Fruit fly (Drosophila melanogaster) whole organism, embryonic: Measurements from ENCODE around the gene pyx.
A peak's percentile ranks its signal among the peaks of the same experiment; 100 is the strongest.

ENCODE experiments used
- B-H1 ChIP-seq: fragments of 200-800 bp; sonication (Bioruptor generic); IDR thresholded peaks from 3 replicates; pipeline ENCODE4 v1.3.6; 2022; ENCODE audit warnings: missing biosample characterization, missing genetic modification characterization
- Bdp1 ChIP-seq: fragments of 200-800 bp; sonication (Bioruptor generic); optimal IDR thresholded peaks from 3 replicates; lab custom pipeline; 2016; ENCODE audit warnings: missing biosample characterization, missing genetic modification characterization
- CG10462 ChIP-seq: fragments of 200-800 bp; sonication (Bioruptor generic); optimal IDR thresholded peaks from 2 replicates; lab custom pipeline; 2016; ENCODE audit warnings: missing biosample characterization, missing genetic modification characterization
- CG10565 ChIP-seq: fragments of 200-800 bp; sonication (Bioruptor generic); optimal IDR thresholded peaks from 3 replicates; lab custom pipeline; 2016; ENCODE audit warnings: missing biosample characterization, mild to moderate bottlenecking, missing genetic modification characterization
- CG11247 ChIP-seq: fragments of 200-800 bp; sonication (Bioruptor generic); IDR thresholded peaks from 2 replicates; pipeline ENCODE4 v1.3.6; 2022; ENCODE audit warnings: missing biosample characterization, missing genetic modification characterization
- CG12104 ChIP-seq: fragments of 200-800 bp; sonication (Bioruptor generic); optimal IDR thresholded peaks from 3 replicates; lab custom pipeline; 2016; ENCODE audit warnings: missing biosample characterization, missing genetic modification characterization
- CG12769 ChIP-seq: fragments of 200-800 bp; sonication (Bioruptor generic); optimal IDR thresholded peaks from 2 replicates; lab custom pipeline; 2019; ENCODE audit warnings: missing biosample characterization, mild to moderate bottlenecking, missing genetic modification characterization, moderate library complexity
- CG12942 ChIP-seq: fragments of 200-800 bp; sonication (Bioruptor generic); optimal IDR thresholded peaks from 3 replicates; lab custom pipeline; 2016; ENCODE audit warnings: missing biosample characterization, missing genetic modification characterization
- CG13894 ChIP-seq: fragments of 200-800 bp; sonication (Bioruptor generic); optimal IDR thresholded peaks from 3 replicates; lab custom pipeline; 2018; ENCODE audit warnings: missing biosample characterization, mild to moderate bottlenecking, missing genetic modification characterization, moderate library complexity
- CG16779 ChIP-seq: fragments of 200-800 bp; sonication (Bioruptor generic); IDR thresholded peaks from 2 replicates; pipeline ENCODE4 v1.3.6; 2022; ENCODE audit warnings: missing biosample characterization, missing genetic modification characterization
- CG17568 ChIP-seq: fragments of 200-800 bp; sonication (Bioruptor generic); optimal IDR thresholded peaks from 2 replicates; lab custom pipeline; 2018; ENCODE audit warnings: missing biosample characterization, mild to moderate bottlenecking, missing genetic modification characterization, moderate library complexity
- CG2875 ChIP-seq: fragments of 200-800 bp; sonication (Bioruptor generic); optimal IDR thresholded peaks from 2 replicates; lab custom pipeline; 2017; ENCODE audit warnings: missing biosample characterization, mild to moderate bottlenecking, missing genetic modification characterization, missing genetic modification reagents
- CG31388 ChIP-seq: fragments of 200-800 bp; sonication (Bioruptor generic); optimal IDR thresholded peaks from 2 replicates; lab custom pipeline; 2016; ENCODE audit warnings: missing biosample characterization, missing genetic modification characterization
- CG31441 ChIP-seq: fragments of 200-800 bp; sonication (Bioruptor generic); IDR thresholded peaks from 2 replicates; pipeline ENCODE4 v1.3.6; 2022; ENCODE audit warnings: missing biosample characterization, missing genetic modification characterization
- CG33213 ChIP-seq: fragments of 200-800 bp; sonication (Bioruptor generic); optimal IDR thresholded peaks from 3 replicates; lab custom pipeline; 2016; ENCODE audit warnings: missing biosample characterization, missing genetic modification characterization
- CG3726 ChIP-seq: fragments of 200-800 bp; sonication (Bioruptor generic); IDR thresholded peaks from 3 replicates; pipeline ENCODE4, ENCODE4 v1.3.6; 2022; ENCODE audit warnings: missing biosample characterization, missing genetic modification characterization
- CG4617 ChIP-seq: fragments of 200-800 bp; sonication (Bioruptor generic); optimal IDR thresholded peaks from 3 replicates; lab custom pipeline; 2016; ENCODE audit warnings: missing biosample characterization, missing genetic modification characterization, borderline replicate concordance
- CG5180 ChIP-seq: fragments of 200-800 bp; sonication (Bioruptor generic); optimal IDR thresholded peaks from 3 replicates; lab custom pipeline; 2017; ENCODE audit warnings: missing biosample characterization, missing genetic modification characterization, mild to moderate bottlenecking, moderate library complexity, missing genetic modification reagents
- CG6175 ChIP-seq: fragments of 200-800 bp; sonication (Bioruptor generic); IDR thresholded peaks from 3 replicates; pipeline ENCODE4 v1.3.6; 2022; ENCODE audit warnings: missing biosample characterization, missing genetic modification characterization
- CG7786 ChIP-seq: fragments of 200-800 bp; sonication (Bioruptor generic); optimal IDR thresholded peaks from 2 replicates; lab custom pipeline; 2016; ENCODE audit warnings: missing biosample characterization, missing genetic modification characterization
- CG8089 ChIP-seq: fragments of 200-800 bp; sonication (Bioruptor generic); optimal IDR thresholded peaks from 3 replicates; lab custom pipeline; 2016; ENCODE audit warnings: missing biosample characterization, missing genetic modification characterization
- CG8281 ChIP-seq: fragments of 200-800 bp; sonication (Bioruptor generic); optimal IDR thresholded peaks from 2 replicates; lab custom pipeline; 2018; ENCODE audit warnings: missing biosample characterization, mild to moderate bottlenecking, missing genetic modification characterization, moderate library complexity
- CoRest ChIP-seq: fragments of 200-800 bp; sonication (Bioruptor generic); optimal IDR thresholded peaks from 3 replicates; lab custom pipeline; 2018; ENCODE audit warnings: missing biosample characterization, mild to moderate bottlenecking, missing genetic modification characterization, moderate library complexity
- CrebB ChIP-seq: fragments of 200-800 bp; sonication (Bioruptor generic); optimal IDR thresholded peaks from 3 replicates; lab custom pipeline; 2018; ENCODE audit warnings: missing biosample characterization, mild to moderate bottlenecking, missing genetic modification characterization
- Dad ChIP-seq: fragments of 200-800 bp; sonication (Bioruptor generic); optimal IDR thresholded peaks from 3 replicates; lab custom pipeline; 2016; ENCODE audit warnings: missing biosample characterization, missing genetic modification characterization
- Dek ChIP-seq: fragments of 200-800 bp; sonication (Bioruptor generic); optimal IDR thresholded peaks from 3 replicates; lab custom pipeline; 2019; ENCODE audit warnings: missing biosample characterization, mild to moderate bottlenecking, missing genetic modification characterization, moderate library complexity
- Ets97D ChIP-seq: fragments of 200-800 bp; sonication (Bioruptor generic); optimal IDR thresholded peaks from 3 replicates; lab custom pipeline; 2016; ENCODE audit warnings: missing biosample characterization, missing genetic modification characterization
- Fer1 ChIP-seq: fragments of 200-800 bp; sonication (Bioruptor generic); optimal IDR thresholded peaks from 2 replicates; lab custom pipeline; 2017; ENCODE audit warnings: missing biosample characterization, mild to moderate bottlenecking, missing genetic modification characterization
- Gug ChIP-seq: fragments of 200-800 bp; sonication (Bioruptor generic); IDR thresholded peaks from 4 replicates; pipeline ENCODE4 v1.3.6; 2022; ENCODE audit warnings: missing biosample characterization, missing genetic modification characterization
- HLH54F ChIP-seq: fragments of 200-800 bp; sonication (Bioruptor generic); optimal IDR thresholded peaks from 3 replicates; lab custom pipeline; 2016; ENCODE audit warnings: missing biosample characterization, missing genetic modification characterization
- Mrtf ChIP-seq: fragments of 200-800 bp; sonication (Bioruptor generic); IDR thresholded peaks from 3 replicates; pipeline ENCODE4 v1.3.6; 2022; ENCODE audit warnings: missing biosample characterization, missing genetic modification characterization
- Nf-YB ChIP-seq: fragments of 200-800 bp; sonication (Bioruptor generic); optimal IDR thresholded peaks from 3 replicates; lab custom pipeline; 2019; ENCODE audit warnings: missing biosample characterization, mild to moderate bottlenecking, missing genetic modification characterization, moderate library complexity
- Opbp ChIP-seq: fragments of 200-800 bp; sonication (Bioruptor generic); IDR thresholded peaks from 3 replicates; pipeline ENCODE4 v1.3.6; 2022; ENCODE audit warnings: missing biosample characterization, missing genetic modification characterization; ENCODE audit not compliant: partially characterized antibody
- Sry-δ ChIP-seq: fragments of 200-800 bp; sonication (Bioruptor generic); optimal IDR thresholded peaks from 2 replicates; lab custom pipeline; 2016; ENCODE audit warnings: missing biosample characterization, missing genetic modification characterization
- dmrt99B ChIP-seq: fragments of 200-800 bp; sonication (Bioruptor generic); optimal IDR thresholded peaks from 2 replicates; lab custom pipeline; 2018; ENCODE audit warnings: missing biosample characterization, mild to moderate bottlenecking, missing genetic modification characterization, moderate library complexity
- fu2 ChIP-seq: fragments of 200-800 bp; sonication (Bioruptor generic); optimal IDR thresholded peaks from 2 replicates; lab custom pipeline; 2016; ENCODE audit warnings: missing biosample characterization, missing genetic modification characterization
- grau ChIP-seq: fragments of 200-800 bp; optimal IDR thresholded peaks from 3 replicates; lab custom pipeline; 2019; ENCODE audit warnings: missing biosample characterization, mild to moderate bottlenecking, missing genetic modification characterization, moderate library complexity
- gro ChIP-seq: fragments of 200-800 bp; sonication (Bioruptor generic); optimal IDR thresholded peaks from 2 replicates; lab custom pipeline; 2016; ENCODE audit warnings: missing biosample characterization, missing genetic modification characterization
- lilli ChIP-seq: fragments of 200-800 bp; sonication (Bioruptor generic); optimal IDR thresholded peaks from 3 replicates; lab custom pipeline; 2016; ENCODE audit warnings: missing biosample characterization, missing genetic modification characterization
- mam ChIP-seq: fragments of 200-800 bp; sonication (Bioruptor generic); optimal IDR thresholded peaks from 3 replicates; lab custom pipeline; 2016; ENCODE audit warnings: missing biosample characterization, missing genetic modification characterization
- mirr ChIP-seq: fragments of 200-800 bp; sonication (Bioruptor generic); optimal IDR thresholded peaks from 3 replicates; lab custom pipeline; 2018; ENCODE audit warnings: missing biosample characterization, mild to moderate bottlenecking, missing genetic modification characterization
- nmo ChIP-seq: fragments of 200-800 bp; sonication (Bioruptor generic); optimal IDR thresholded peaks from 2 replicates; lab custom pipeline; 2018; ENCODE audit warnings: missing biosample characterization, mild to moderate bottlenecking, missing genetic modification characterization, moderate library complexity
- odd ChIP-seq: fragments of 200-800 bp; sonication (Bioruptor generic); optimal IDR thresholded peaks from 2 replicates; lab custom pipeline; 2017; ENCODE audit warnings: missing biosample characterization, mild to moderate bottlenecking, missing genetic modification characterization
- otp ChIP-seq: fragments of 200-800 bp; sonication (Bioruptor generic); IDR thresholded peaks from 3 replicates; pipeline ENCODE4, ENCODE4 v1.3.6; 2022; ENCODE audit warnings: missing biosample characterization, missing genetic modification characterization
- ro ChIP-seq: fragments of 200-800 bp; sonication (Bioruptor generic); IDR thresholded peaks from 2 replicates; pipeline ENCODE4 v1.3.6; 2022; ENCODE audit warnings: missing biosample characterization, missing genetic modification characterization
- sd ChIP-seq: fragments of 200-800 bp; sonication (Bioruptor generic); optimal IDR thresholded peaks from 3 replicates; lab custom pipeline; 2018; ENCODE audit warnings: missing biosample characterization, mild to moderate bottlenecking, missing genetic modification characterization, moderate library complexity
- sens-2 ChIP-seq: fragments of 200-800 bp; sonication (Bioruptor generic); IDR thresholded peaks from 2 replicates; pipeline ENCODE4 v1.3.6; 2022; ENCODE audit warnings: missing biosample characterization, missing genetic modification characterization
- sim ChIP-seq: fragments of 200-800 bp; sonication (Bioruptor generic); IDR thresholded peaks from 2 replicates; pipeline ENCODE4 v1.3.6; 2022; ENCODE audit warnings: missing biosample characterization, missing genetic modification characterization
- slp2 ChIP-seq: fragments of 200-800 bp; sonication (Bioruptor generic); optimal IDR thresholded peaks from 2 replicates; lab custom pipeline; 2016; ENCODE audit warnings: missing biosample characterization, missing genetic modification characterization
- sqz ChIP-seq: fragments of 200-800 bp; sonication (Bioruptor generic); optimal IDR thresholded peaks from 3 replicates; lab custom pipeline; 2018; ENCODE audit warnings: missing biosample characterization, mild to moderate bottlenecking, missing genetic modification characterization
- sr ChIP-seq: fragments of 200-800 bp; sonication (Bioruptor generic); IDR thresholded peaks from 3 replicates; pipeline ENCODE4 v1.3.6; 2022; ENCODE audit warnings: missing biosample characterization, missing genetic modification characterization

The pyx gene

DNA sequence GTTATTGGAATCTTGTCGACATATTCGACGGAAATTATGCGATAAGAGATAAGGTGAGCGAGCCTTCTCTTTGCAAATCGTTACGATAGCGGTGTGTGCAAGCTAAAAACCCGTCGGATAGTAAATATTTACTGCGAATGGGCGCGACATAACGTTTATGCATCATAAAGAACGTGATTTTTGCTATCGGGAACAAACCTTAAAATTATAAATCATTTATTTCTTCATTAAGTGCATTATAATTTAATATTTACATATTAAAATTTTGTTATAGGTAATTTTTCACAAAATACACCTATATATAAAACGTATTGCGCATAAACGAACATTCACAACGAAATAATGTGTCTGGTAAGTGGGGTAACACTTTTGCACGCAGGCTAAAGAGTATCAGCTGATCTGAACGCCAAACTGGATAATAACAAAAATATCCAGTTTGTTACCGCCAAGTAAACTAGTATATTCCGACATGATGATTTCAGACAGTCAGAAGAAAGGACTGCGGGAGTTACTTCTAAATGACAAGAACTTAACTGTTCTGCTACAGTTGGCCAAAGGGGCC lies 17.1 kb downstream of the pyx start, which contains the start of the genes Gk1 and CG13876 (continued):
- TF ChIP-seq Dad (peak; percentile 7), nmo (GFP tag; lab: Kevin White, UChicago) (peak; percentile 97), sqz (peak; percentile 94), grau (tag; lab: Kevin White, UChicago) (peak; percentile 96), fu2 (GFP tag; lab: Kevin White, UChicago) (peak; percentile 57), sd (tag; lab: Kevin White, UChicago) (peak; percentile 94), CrebB (peak; percentile 96), Bdp1 (GFP tag; lab: Kevin White, UChicago) (peak; percentile 48), mirr (peak; percentile 96), CG8089 (GFP tag; lab: Kevin White, UChicago) (peak; percentile 3), dmrt99B (tag; lab: Kevin White, UChicago) (peak; percentile 96), sim (peak; percentile 91), lilli (GFP tag; lab: Kevin White, UChicago) (peak; percentile 86), CoRest (tag; lab: Kevin White, UChicago) (peak; percentile 97), odd (GFP tag; lab: Kevin White, UChicago) (peak; percentile 93), CG5180 (GFP tag; lab: Kevin White, UChicago) (peak; percentile 86), HLH54F (GFP tag; lab: Kevin White, UChicago) (no peak), CG17568 (GFP tag; lab: Kevin White, UChicago) (no peak), CG31388 (peak; percentile 59), CG12769 (tag; lab: Kevin White, UChicago) (peak; percentile 95), CG12942 (GFP tag; lab: Kevin White, UChicago) (peak; percentile 91), CG13894 (tag; lab: Kevin White, UChicago) (peak; percentile 98), CG7786 (GFP tag; lab: Kevin White, UChicago) (peak; percentile 62), CG3726 (GFP tag; lab: Robert Waterston, UW) (peak; percentile 83), Mrtf (GFP tag; lab: Robert Waterston, UW) (peak; percentile 85; the same call in 2 of the 3 replicates), CG31441 (GFP tag; lab: Robert Waterston, UW) (no peak; the same call in 1 of the 2 replicates), CG10565 (peak; percentile 6), CG6175 (GFP tag; lab: Robert Waterston, UW) (peak; percentile 85), Sry-δ (GFP tag; lab: Kevin White, UChicago) (no peak), Dek (tag; lab: Kevin White, UChicago) (peak; percentile 97), sr (GFP tag; lab: Robert Waterston, UW) (no peak), CG33213 (GFP tag; lab: Kevin White, UChicago) (peak; percentile 9), CG16779 (GFP tag; lab: Robert Waterston, UW) (peak; percentile 83), mam (GFP tag; lab: Kevin White, UChicago) (peak; percentile 47), B-H1 (peak; percentile 87), Fer1 (GFP tag; lab: Kevin White, UChicago) (peak; percentile 98), CG8281 (tag; lab: Kevin White, UChicago) (peak; percentile 85), Ets97D (peak; percentile 25), CG12104 (GFP tag; lab: Kevin White, UChicago) (peak; percentile 93), CG4617 (peak; percentile 70), Nf-YB (GFP tag; lab: Kevin White, UChicago) (peak; percentile 85), Opbp (GFP tag; lab: Robert Waterston, UW) (no peak), slp2 (GFP tag; lab: Kevin White, UChicago) (peak; percentile 42), Gug (GFP tag; lab: Robert Waterston, UW) (peak; percentile 57; the same call in 2 of the 4 replicates), gro (peak; percentile 51), ro (peak; percentile 78), sens-2 (GFP tag; lab: Robert Waterston, UW) (peak; percentile 84), CG11247 (GFP tag; lab: Robert Waterston, UW) (peak; percentile 91), CG10462 (GFP tag; lab: Kevin White, UChicago) (peak; percentile 67), CG2875 (GFP tag; lab: Kevin White, UChicago) (peak; percentile 85), otp (GFP tag; lab: Robert Waterston, UW) (peak; percentile 87)
